Fruit fly (Drosophila melanogaster) Kc167 (cell line): ENCODE data around the gene CG1622.

Source experiments
- Myc ChIP-seq: fragments of >200 bp; optimal IDR thresholded peaks from 2 replicates; lab custom pipeline; 2017; ENCODE audit warnings: missing external identifiers
- Sin3A ChIP-seq: fragments of >200 bp; optimal IDR thresholded peaks from 2 replicates; lab custom pipeline; 2018; ENCODE audit warnings: missing external identifiers
- h ChIP-seq: fragments of >200 bp; optimal IDR thresholded peaks from 3 replicates; lab custom pipeline; 2018; ENCODE audit warnings: missing external identifiers
- insv ChIP-seq: fragments of >200 bp; optimal IDR thresholded peaks from 3 replicates; lab custom pipeline; 2018; ENCODE audit warnings: missing external identifiers
- psq ChIP-seq: fragments of >200 bp; optimal IDR thresholded peaks from 2 replicates; lab custom pipeline; 2017; ENCODE audit warnings: missing external identifiers
- ttk ChIP-seq: sonication (Bioruptor generic); optimal IDR thresholded peaks from 2 replicates; lab custom pipeline; 2017; ENCODE audit warnings: missing external identifiers

DNA sequence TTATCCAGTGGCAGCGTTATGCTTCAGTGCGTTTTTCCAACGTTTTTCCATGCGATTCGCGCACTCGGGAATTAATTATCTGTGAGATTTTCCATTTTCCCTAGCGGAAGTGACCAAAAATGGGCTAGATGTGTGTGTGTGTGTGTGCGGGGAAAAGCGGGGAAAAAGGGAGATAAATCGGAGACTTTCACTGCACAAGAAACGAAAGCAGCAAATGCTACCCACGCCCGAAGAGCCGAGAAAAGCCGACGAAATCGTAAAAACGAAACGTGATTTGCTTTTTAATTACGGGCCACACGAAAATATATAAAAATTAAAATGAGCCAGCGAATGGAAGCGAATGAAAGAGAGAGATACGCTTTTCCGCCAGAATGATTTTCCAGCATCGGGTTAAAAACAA lies 49.1 kb upstream of the CG1622 start:
- TF ChIP-seq Myc (lab: Kevin White, UChicago), result no peak
- TF ChIP-seq psq, result no peak
- TF ChIP-seq insv (lab: Kevin White, UChicago), result no peak
- no peak for TF ChIP-seq ttk (lab: Kevin White, UChicago)
- TF ChIP-seq Sin3A (lab: Kevin White, UChicago), result no peak
- no peak for TF ChIP-seq h (lab: Kevin White, UChicago)
